Worm (Caenorhabditis elegans): ENCODE measurements around the gene nspg-13.

- TF ChIP-seq lin-54 (GFP tag; optimal IDR thresholded peaks at IDR 0.05) (no peak), akir-1 (GFP tag; optimal IDR thresholded peaks at IDR 0.05) (no peak)
Observed at ce11 chrX:5276772-5277171, 21.8 kb downstream of the nspg-13 start.
